Fruit fly (Drosophila melanogaster): ENCODE data around the gene PolH.
A peak's percentile ranks its signal among the peaks of the same experiment; 100 is the strongest.

PolH gene

dm6 chr3L:21954474-21955321 lies 13.1 kb upstream of the PolH start, which contains the start of gene CG7458 (continued):
- TF ChIP-seq tx (GFP tag; optimal IDR thresholded peaks at IDR 0.05) (no peak), Usf (GFP tag; optimal IDR thresholded peaks at IDR 0.05) (peak; percentile 49), gsb (GFP tag; IDR thresholded peaks at IDR 0.05) (no peak), ttk (GFP tag; IDR thresholded peaks at IDR 0.05) (no peak), tup (GFP tag; optimal IDR thresholded peaks at IDR 0.05) (no peak), CG34224 (GFP tag; IDR thresholded peaks at IDR 0.05; ENCODE audit: partially characterized antibody) (no peak; the same call in 2 of the 3 replicates), CG33213 (GFP tag; optimal IDR thresholded peaks at IDR 0.05) (peak; percentile 17), croc (GFP tag; conservative IDR thresholded peaks at IDR 0.05) (no peak), lmd (GFP tag; IDR thresholded peaks at IDR 0.05) (peak; percentile 71), Pdp1 (GFP tag; optimal IDR thresholded peaks at IDR 0.05) (peak; percentile 44 to 96), slbo (GFP tag; IDR thresholded peaks at IDR 0.05) (peak; percentile 53), HLH4C (GFP tag; IDR thresholded peaks at IDR 0.05; ENCODE audit: partially characterized antibody) (peak; percentile 27; the same call in 1 of the 3 replicates), sim (GFP tag; IDR thresholded peaks at IDR 0.05) (no peak), Aef1 (GFP tag; IDR thresholded peaks at IDR 0.05) (peak; percentile 37; the same call in 1 of the 3 replicates), trem (tag; optimal IDR thresholded peaks at IDR 0.05) (no peak), az2 (GFP tag; optimal IDR thresholded peaks at IDR 0.05) (peak; percentile 36), CG12104 (GFP tag; optimal IDR thresholded peaks at IDR 0.05) (peak; percentile 1), CG13123 (GFP tag; optimal IDR thresholded peaks at IDR 0.05) (no peak), CG7372 (GFP tag; IDR thresholded peaks at IDR 0.05) (no peak), Dfd (GFP tag; optimal IDR thresholded peaks at IDR 0.05) (peak in 1 of 2 experiments; percentile 50), unpg (GFP tag; optimal IDR thresholded peaks at IDR 0.05) (peak; percentile 31), exex (tag; optimal IDR thresholded peaks at IDR 0.05) (peak; percentile 56), z (GFP tag; IDR thresholded peaks at IDR 0.05) (no peak), Hey (tag; optimal IDR thresholded peaks at IDR 0.05) (peak; percentile 30), gcm2 (GFP tag; optimal IDR thresholded peaks at IDR 0.05) (no peak), H2.0 (GFP tag; IDR thresholded peaks at IDR 0.05) (no peak), CG7963 (GFP tag; IDR thresholded peaks at IDR 0.05; ENCODE audit: partially characterized antibody) (no peak), Xbp1 (GFP tag; optimal IDR thresholded peaks at IDR 0.05) (peak; percentile 49), CG17829 (tag; optimal IDR thresholded peaks at IDR 0.05) (peak; percentile 37), corto (GFP tag; optimal IDR thresholded peaks at IDR 0.05) (no peak), Adf1 (GFP tag; IDR thresholded peaks at IDR 0.05) (peak; percentile 26; the same call in 1 of the 2 replicates), CG17385 (GFP tag; optimal IDR thresholded peaks at IDR 0.05) (peak; percentile 29), p53 (GFP tag; optimal IDR thresholded peaks at IDR 0.05) (no peak), TFAM (GFP tag; optimal IDR thresholded peaks at IDR 0.05) (no peak), NC2β (GFP tag; optimal IDR thresholded peaks at IDR 0.05) (no peak), CG1529 (GFP tag; optimal IDR thresholded peaks at IDR 0.05) (peak; percentile 37), CG32772 (GFP tag; IDR thresholded peaks at IDR 0.05) (no peak), CG13296 (GFP tag; optimal IDR thresholded peaks at IDR 0.05) (no peak), sqz (GFP tag; optimal IDR thresholded peaks at IDR 0.05) (peak; percentile 0), CG7786 (GFP tag; optimal IDR thresholded peaks at IDR 0.05) (peak; percentile 50), scrt (GFP tag; optimal IDR thresholded peaks at IDR 0.05) (no peak), CG4707 (GFP tag; optimal IDR thresholded peaks at IDR 0.05) (no peak), CG8359 (GFP tag; optimal IDR thresholded peaks at IDR 0.05; ENCODE audit: borderline replicate concordance) (no peak), run (tag; optimal IDR thresholded peaks at IDR 0.05) (no peak), tll (GFP tag; optimal IDR thresholded peaks at IDR 0.05) (no peak)
